Worm (Caenorhabditis elegans): ENCODE measurements around the gene C14A6.3.

Gene C14A6.3

DNA sequence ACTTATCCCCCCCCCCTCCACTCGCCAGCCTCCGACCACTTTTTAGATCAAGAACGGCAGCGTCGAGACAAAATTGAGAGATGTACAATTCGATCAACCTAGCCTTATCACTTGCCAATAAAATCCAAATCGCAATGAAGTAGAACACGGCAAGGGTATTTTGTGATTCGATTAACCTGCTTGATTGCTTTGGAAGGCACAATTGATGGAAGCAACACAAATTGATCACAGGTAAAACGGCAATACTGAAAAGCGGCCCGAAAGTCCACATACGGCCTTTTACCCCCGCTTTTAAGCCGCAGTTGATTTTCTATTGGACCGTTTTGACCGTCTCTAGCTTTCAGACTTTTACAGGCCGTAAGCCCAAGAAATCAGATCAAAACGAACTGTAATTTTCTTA is 42.2 kb downstream of the C14A6.3 start, which contains the start of gene clec-245:
TSS of gene clec-245 (minus strand) at position 101 of the 400 bp plus-strand sequence.
- TF ChIP-seq W03F9.2 (tag; optimal IDR thresholded peaks at IDR 0.05) (no peak), dao-5 (tag; optimal IDR thresholded peaks at IDR 0.05) (no peak), him-1 (tag; optimal IDR thresholded peaks at IDR 0.05) (no peak)

DNA sequence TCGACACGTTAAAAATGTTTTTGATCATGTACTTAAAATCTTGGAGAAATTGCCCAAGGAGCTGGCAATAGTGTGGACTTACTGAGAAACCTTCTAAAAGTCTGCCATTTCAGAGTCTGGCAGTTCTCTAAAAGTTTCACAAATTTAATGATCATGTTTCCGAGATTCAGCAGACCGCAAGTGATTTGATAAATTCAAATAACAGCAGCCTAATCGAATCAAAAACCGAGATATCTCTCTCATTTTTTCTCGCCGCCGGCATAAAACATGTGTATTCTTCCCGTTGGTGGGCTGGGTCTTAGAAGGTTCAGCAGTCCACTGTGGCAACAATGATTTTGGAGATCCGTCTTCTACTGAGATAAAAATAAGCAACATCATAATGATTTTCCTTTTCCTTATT is 43.0 kb downstream of the C14A6.3 start, which contains the start of gene clec-246:
TSS of gene clec-246 (plus strand) at position 301 of the 400 bp plus-strand sequence.
- no peak for TF ChIP-seq dao-5 (tag; optimal IDR thresholded peaks at IDR 0.05)
- TF ChIP-seq him-1 (tag; optimal IDR thresholded peaks at IDR 0.05), result no peak
- no peak for TF ChIP-seq W03F9.2 (tag; optimal IDR thresholded peaks at IDR 0.05)

DNA sequence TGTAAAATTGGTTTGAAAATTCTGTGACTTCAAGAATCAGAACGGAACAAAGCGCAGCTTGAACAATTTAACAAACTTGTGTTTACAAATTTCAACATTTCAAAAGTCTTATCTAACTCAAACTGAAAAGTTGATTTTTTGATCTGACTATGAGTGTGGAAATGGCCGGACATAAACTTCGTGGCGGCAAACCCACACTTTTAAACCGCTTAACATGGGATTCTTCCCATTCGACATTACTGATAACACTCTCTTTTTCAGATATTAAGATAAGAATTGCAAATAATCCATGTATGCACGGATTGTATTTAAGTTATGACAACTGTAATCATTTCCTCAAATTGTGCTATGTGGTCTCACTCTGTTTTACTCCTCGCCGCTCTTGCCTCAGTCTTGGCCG is 45.0 kb downstream of the C14A6.3 start, which contains the start of gene clec-42:
TSS of gene clec-42 (plus strand) at position 285 of the 400 bp plus-strand sequence.
- TF ChIP-seq dao-5 (tag; optimal IDR thresholded peaks at IDR 0.05) (no peak), W03F9.2 (tag; optimal IDR thresholded peaks at IDR 0.05) (no peak), him-1 (tag; optimal IDR thresholded peaks at IDR 0.05) (no peak)

DNA sequence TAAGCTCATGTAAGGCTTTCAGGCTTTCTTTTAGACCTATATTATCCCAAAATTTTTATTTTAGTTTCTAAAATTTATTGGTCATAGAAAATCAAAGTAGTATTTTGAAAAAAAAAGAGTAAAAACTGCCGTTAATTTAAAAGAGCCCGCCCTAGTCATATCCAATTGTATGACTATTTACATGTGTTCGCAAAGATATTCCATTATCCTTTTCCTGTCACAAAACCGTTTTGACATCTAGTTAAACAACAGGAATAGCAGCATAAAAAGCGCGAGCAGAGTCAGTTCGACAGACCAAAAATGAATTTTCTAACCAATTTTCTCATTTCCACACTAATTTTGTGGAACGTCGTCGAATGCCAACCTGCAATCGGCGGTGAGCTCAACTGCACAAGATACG is 48.8 kb downstream of the C14A6.3 start, which contains the start of gene F16H6.3:
TSS of gene F16H6.3 (plus strand) at position 301 of the 400 bp plus-strand sequence.
- TF ChIP-seq him-1 (tag; optimal IDR thresholded peaks at IDR 0.05), result no peak
- no peak for TF ChIP-seq dao-5 (tag; optimal IDR thresholded peaks at IDR 0.05)
- no peak for TF ChIP-seq W03F9.2 (tag; optimal IDR thresholded peaks at IDR 0.05)

All from whole organism, L4/young adult.